In the genomic region with DNA sequence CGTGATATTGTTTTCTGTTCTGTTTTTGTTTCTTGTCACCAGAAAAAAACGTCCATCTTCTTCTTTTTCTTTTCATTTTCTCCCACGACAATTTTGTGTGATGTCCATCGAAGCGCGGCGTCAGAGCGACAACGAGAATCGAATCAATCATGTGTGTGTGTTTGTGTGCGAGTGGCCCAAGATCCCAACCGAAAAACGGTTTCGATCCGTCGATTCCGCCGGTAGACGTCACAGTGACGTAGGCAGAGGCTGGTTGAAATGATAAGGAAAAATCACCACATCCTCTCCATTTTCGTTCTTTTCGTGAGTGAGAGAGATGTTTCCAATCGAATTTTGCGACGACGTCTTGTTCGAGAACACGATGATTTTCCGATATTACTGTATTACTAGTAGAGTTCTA, we compare ENCODE assay signal across 5 worm cellular contexts.
TF ChIP-seq lines count a peak whose summit lies in the region.

No protein-coding gene starts in this region.

TF ChIP-seq in whole organism, L1 larva, 84 proteins besides CTCF, POLR2A, EP300 and RAD21 (continues in another document):
- TF ChIP-seq mef-2 (tag; optimal IDR thresholded peaks at IDR 0.05; lab: Kevin White, UChicago) (no peak), pax-3 (tag; optimal IDR thresholded peaks at IDR 0.05; lab: Kevin White, UChicago) (no peak), snu-23 (GFP tag; optimal IDR thresholded peaks at IDR 0.05; lab: Kevin White, UChicago) (peak; percentile 14), lin-14 (GFP tag; optimal IDR thresholded peaks at IDR 0.05; lab: Kevin White, UChicago) (peak; percentile 60), elt-3 (tag; optimal IDR thresholded peaks at IDR 0.05; lab: Kevin White, UChicago) (peak in 4 of 6 experiments; percentile 66 to 86 (median 71)), mdl-1 (tag; optimal IDR thresholded peaks at IDR 0.05; lab: Kevin White, UChicago) (peak in 1 of 2 experiments; percentile 41), unc-130 (tag; optimal IDR thresholded peaks at IDR 0.05; lab: Kevin White, UChicago) (peak; percentile 35), pag-3 (tag; optimal IDR thresholded peaks at IDR 0.05; lab: Kevin White, UChicago; ENCODE audit: borderline replicate concordance, insufficient read depth) (no peak), blmp-1 (tag; optimal IDR thresholded peaks at IDR 0.05; lab: Kevin White, UChicago) (peak; percentile 76), nhr-20 (tag; optimal IDR thresholded peaks at IDR 0.05; lab: Kevin White, UChicago) (peak; percentile 44), nhr-90 (tag; optimal IDR thresholded peaks at IDR 0.05; lab: Kevin White, UChicago; ENCODE audit: poor library complexity) (peak; percentile 39), nhr-19 (GFP tag; conservative IDR thresholded peaks at IDR 0.05; lab: Robert Waterston, UW) (peak; percentile 11; the same call in 1 of the 2 replicates), tbx-2 (tag; optimal IDR thresholded peaks at IDR 0.05; lab: Kevin White, UChicago) (peak; percentile 6), nhr-71 (tag; optimal IDR thresholded peaks at IDR 0.05; lab: Kevin White, UChicago) (peak; percentile 53), nhr-85 (tag; lab: Kevin White, UChicago) (peak; percentile 93), aly-2 (tag; optimal IDR thresholded peaks at IDR 0.05; lab: Kevin White, UChicago) (no peak)

TF ChIP-seq in whole organism, L2 larva, 48 proteins besides CTCF, POLR2A, EP300 and RAD21:
- no peak for TF ChIP-seq peb-1 (tag; optimal IDR thresholded peaks at IDR 0.05; lab: Kevin White, UChicago)
- no peak for TF ChIP-seq elt-1 (tag; optimal IDR thresholded peaks at IDR 0.05; lab: Kevin White, UChicago)
- TF ChIP-seq ztf-1 (GFP tag; conservative IDR thresholded peaks at IDR 0.05; lab: Robert Waterston, UW): no peak
- TF ChIP-seq nhr-77 (tag; optimal IDR thresholded peaks at IDR 0.05; lab: Kevin White, UChicago): no peak
- no peak for TF ChIP-seq nhr-11 (tag; optimal IDR thresholded peaks at IDR 0.05; lab: Kevin White, UChicago)
- TF ChIP-seq sma-3 (GFP tag; optimal IDR thresholded peaks at IDR 0.05; lab: Kevin White, UChicago): peak; percentile 27
- TF ChIP-seq sma-9 (GFP tag; optimal IDR thresholded peaks at IDR 0.05; lab: Kevin White, UChicago): peak; percentile 41
- TF ChIP-seq sma-9 (tag; optimal IDR thresholded peaks at IDR 0.05; lab: Kevin White, UChicago): no peak
- peak; percentile 41 for TF ChIP-seq nhr-21 (tag; optimal IDR thresholded peaks at IDR 0.05; lab: Kevin White, UChicago)
- TF ChIP-seq ztf-11 (tag; optimal IDR thresholded peaks at IDR 0.05; lab: Kevin White, UChicago): no peak
TF ChIP-seq in whole organism, L2 larva: peak in this region for 3.

TF ChIP-seq in whole organism, L3 larva, 47 proteins besides CTCF, POLR2A, EP300 and RAD21:
- TF ChIP-seq nhr-43 (tag; optimal IDR thresholded peaks at IDR 0.05; lab: Kevin White, UChicago; ENCODE audit: poor library complexity, severe bottlenecking) (peak; percentile 18), nhr-23 (tag; optimal IDR thresholded peaks at IDR 0.05; lab: Kevin White, UChicago) (peak; percentile 31), fos-1 (tag; optimal IDR thresholded peaks at IDR 0.05; lab: Kevin White, UChicago) (no peak), ama-1 (optimal IDR thresholded peaks at IDR 0.05; lab: Kevin White, UChicago) (peak; percentile 29), aly-2 (tag; optimal IDR thresholded peaks at IDR 0.05; lab: Kevin White, UChicago) (no peak)

TF ChIP-seq in whole organism, L4 larva, 104 proteins besides CTCF, POLR2A, EP300 and RAD21:
- TF ChIP-seq aly-2 (tag; optimal IDR thresholded peaks at IDR 0.05; lab: Kevin White, UChicago) (no peak), ceh-62 (tag; optimal IDR thresholded peaks at IDR 0.05; lab: Kevin White, UChicago) (no peak), daf-19 (GFP tag; conservative IDR thresholded peaks at IDR 0.05; lab: Robert Waterston, UW) (no peak), spr-3 (GFP tag; optimal IDR thresholded peaks at IDR 0.05; lab: Kevin White, UChicago) (no peak), ceh-28 (tag; optimal IDR thresholded peaks at IDR 0.05; lab: Kevin White, UChicago) (no peak), ctbp-1 (GFP tag; IDR thresholded peaks at IDR 0.05; lab: Robert Waterston, UW) (no peak), mep-1 (tag; optimal IDR thresholded peaks at IDR 0.05; lab: Kevin White, UChicago) (no peak), rbr-2 (tag; optimal IDR thresholded peaks at IDR 0.05; lab: Kevin White, UChicago) (no peak), hlh-11 (tag; optimal IDR thresholded peaks at IDR 0.05; lab: Kevin White, UChicago) (peak; percentile 36), sdz-12 (GFP tag; optimal IDR thresholded peaks at IDR 0.05; lab: Kevin White, UChicago) (no peak), arid-1 (GFP tag; conservative IDR thresholded peaks at IDR 0.05; lab: Robert Waterston, UW) (no peak), pha-4 (GFP tag; IDR thresholded peaks at IDR 0.05; lab: Robert Waterston, UW) (no peak), pha-4 (tag; optimal IDR thresholded peaks at IDR 0.05; lab: Kevin White, UChicago) (no peak), Y48G9A.11 (GFP tag; IDR thresholded peaks at IDR 0.05; lab: Robert Waterston, UW) (no peak), dpl-1 (GFP tag; optimal IDR thresholded peaks at IDR 0.05; lab: Kevin White, UChicago) (no peak), zag-1 (tag; optimal IDR thresholded peaks at IDR 0.05; lab: Kevin White, UChicago) (no peak), unc-39 (tag; optimal IDR thresholded peaks at IDR 0.05; lab: Kevin White, UChicago) (no peak), hlh-30 (tag; optimal IDR thresholded peaks at IDR 0.05; lab: Kevin White, UChicago; ENCODE audit: insufficient read depth) (peak; percentile 39), ceh-32 (tag; optimal IDR thresholded peaks at IDR 0.05; lab: Kevin White, UChicago; ENCODE audit: poor library complexity) (no peak), ZK546.5 (tag; optimal IDR thresholded peaks at IDR 0.05; lab: Kevin White, UChicago) (no peak), duxl-1 (tag; optimal IDR thresholded peaks at IDR 0.05; lab: Kevin White, UChicago; ENCODE audit: poor library complexity) (peak; percentile 33), nhr-28 (tag; optimal IDR thresholded peaks at IDR 0.05; lab: Kevin White, UChicago) (peak; percentile 52), madf-9 (GFP tag; conservative IDR thresholded peaks at IDR 0.05; lab: Robert Waterston, UW) (no peak), zfp-3 (GFP tag; conservative IDR thresholded peaks at IDR 0.05; lab: Robert Waterston, UW) (0 out of 2 replicates have a peak, but pooled peaks have one; percentile 19)
TF ChIP-seq in whole organism, L4 larva: peak in this region for 5.

TF ChIP-seq in whole organism, young adult, 124 proteins besides CTCF, POLR2A, EP300 and RAD21:
- TF ChIP-seq somi-1 (GFP tag; optimal IDR thresholded peaks at IDR 0.05; lab: Kevin White, UChicago): peak; percentile 15
- TF ChIP-seq fkh-3 (tag; optimal IDR thresholded peaks at IDR 0.05; lab: Kevin White, UChicago): no peak
TF ChIP-seq in whole organism, young adult: peak in this region for 1.
